Fruit fly (Drosophila melanogaster) whole organism, wandering third instar larva: ENCODE results near the gene CG4367.
A peak's percentile ranks its signal among the peaks of the same experiment; 100 is the strongest.

ENCODE experiments used
- Abd-B ChIP-seq: fragments of >200 bp; optimal IDR thresholded peaks from 2 replicates; lab custom pipeline; 2017; ENCODE audit warnings: missing biosample characterization, missing genetic modification characterization
- Hr83 ChIP-seq: fragments of 200-300 bp; sonication (Bioruptor generic); optimal IDR thresholded peaks from 2 replicates; lab custom pipeline; 2016; ENCODE audit warnings: missing biosample characterization, mild to moderate bottlenecking, missing genetic modification characterization, moderate library complexity; ENCODE audit not compliant: poor library complexity, severe bottlenecking
- Myc ChIP-seq: fragments of >200 bp; optimal IDR thresholded peaks from 2 replicates; lab custom pipeline; 2017
- OdsH ChIP-seq: fragments of 200-800 bp; sonication (Bioruptor generic); optimal IDR thresholded peaks from 2 replicates; lab custom pipeline; 2016; ENCODE audit warnings: missing biosample characterization, mild to moderate bottlenecking, missing genetic modification characterization
- br ChIP-seq: fragments of 200-800 bp; sonication (Bioruptor generic); optimal IDR thresholded peaks from 2 replicates; lab custom pipeline; 2016; ENCODE audit warnings: missing biosample characterization, missing genetic modification characterization
- ey ChIP-seq: fragments of 200-800 bp; sonication (Bioruptor generic); optimal IDR thresholded peaks from 2 replicates; lab custom pipeline; 2016; ENCODE audit warnings: missing biosample characterization, missing genetic modification characterization
- lola ChIP-seq: fragments of >200 bp; optimal IDR thresholded peaks from 2 replicates; lab custom pipeline; 2017; ENCODE audit warnings: missing biosample characterization, missing genetic modification characterization
- sv ChIP-seq: fragments of 200-800 bp; sonication (Bioruptor generic); optimal IDR thresholded peaks from 3 replicates; lab custom pipeline; 2016; ENCODE audit warnings: missing biosample characterization, missing genetic modification characterization

DNA sequence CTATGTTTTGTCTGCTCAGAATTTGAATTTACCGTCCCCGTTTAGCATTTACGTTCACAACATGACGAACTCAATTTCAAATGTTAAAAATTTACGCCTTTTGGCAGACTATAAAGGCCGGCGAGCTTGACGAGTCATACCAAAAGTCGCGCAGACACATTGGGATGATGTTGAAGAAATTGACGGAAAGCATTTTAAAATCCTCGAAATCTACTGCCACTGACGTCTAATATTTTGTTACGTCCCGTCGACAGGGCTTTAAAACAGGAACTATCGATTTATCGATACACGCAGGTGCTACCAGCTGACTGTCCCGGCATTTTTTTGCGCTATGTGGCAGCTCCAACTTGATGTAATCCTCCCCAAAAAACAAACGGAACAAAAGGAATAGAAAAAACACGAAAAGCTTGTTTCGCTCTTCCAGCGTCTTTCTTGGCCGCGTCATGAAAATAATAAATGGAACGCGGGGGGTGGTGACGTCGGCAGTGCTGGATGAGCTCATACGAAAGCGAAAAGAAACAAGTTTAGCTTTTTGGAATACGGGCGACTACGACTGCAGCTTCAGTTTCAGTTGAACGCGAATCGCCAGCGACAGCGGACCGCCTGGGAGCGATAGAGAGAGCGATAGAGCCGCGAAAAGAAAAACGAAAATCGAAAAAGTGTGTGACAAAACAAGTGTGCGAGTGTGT lies 4.3 kb upstream of the CG4367 start, which contains the start of gene Orp8:
- TF ChIP-seq ey (GFP tag; lab: Kevin White, UChicago) (no peak), Hr83 (GFP tag; lab: Kevin White, UChicago) (peak; percentile 60), Abd-B (GFP tag; lab: Kevin White, UChicago) (no peak), Myc (no peak), lola (GFP tag; lab: Kevin White, UChicago) (no peak), OdsH (GFP tag; lab: Kevin White, UChicago) (no peak), br (no peak), sv (no peak)
